Worm (Caenorhabditis elegans): Measurements from ENCODE around the gene prp-18.
"Not testable (repeated sequence)": the region's sequence is repeated elsewhere in the genome, so short reads cannot be mapped to it uniquely, and the experiment has no call there.

The prp-18 gene

ce11 chrIV:9842071-9842470 lies 42.1 kb downstream of the prp-18 start, which contains the start of gene K07F5.17:
K07F5.17 (plus strand) TSS chrIV:9842371.
- TF ChIP-seq gmeb-1 (tag; optimal IDR thresholded peaks at IDR 0.05) (no peak), nhr-11 (tag; optimal IDR thresholded peaks at IDR 0.05) (no peak), unc-39 (tag; optimal IDR thresholded peaks at IDR 0.05) (no peak), unc-55 (GFP tag; optimal IDR thresholded peaks at IDR 0.05) (no peak), egl-27 (tag; optimal IDR thresholded peaks at IDR 0.05) (no peak), F13H6.1 (tag; optimal IDR thresholded peaks at IDR 0.05) (no peak), sma-9 (GFP tag; optimal IDR thresholded peaks at IDR 0.05) (no peak), sma-9 (tag; optimal IDR thresholded peaks at IDR 0.05) (no peak), fos-1 (tag; optimal IDR thresholded peaks at IDR 0.05) (no peak), nhr-23 (tag; optimal IDR thresholded peaks at IDR 0.05) (no peak), nhr-129 (tag; optimal IDR thresholded peaks at IDR 0.05) (no peak), unc-62 (GFP tag; optimal IDR thresholded peaks at IDR 0.05) (no peak), snpc-4 (tag; optimal IDR thresholded peaks at IDR 0.05) (no peak), skn-1 (tag; optimal IDR thresholded peaks at IDR 0.05) (no peak), peb-1 (tag; optimal IDR thresholded peaks at IDR 0.05) (no peak), blmp-1 (tag; optimal IDR thresholded peaks at IDR 0.05; ENCODE audit: insufficient read depth) (no peak)

DNA sequence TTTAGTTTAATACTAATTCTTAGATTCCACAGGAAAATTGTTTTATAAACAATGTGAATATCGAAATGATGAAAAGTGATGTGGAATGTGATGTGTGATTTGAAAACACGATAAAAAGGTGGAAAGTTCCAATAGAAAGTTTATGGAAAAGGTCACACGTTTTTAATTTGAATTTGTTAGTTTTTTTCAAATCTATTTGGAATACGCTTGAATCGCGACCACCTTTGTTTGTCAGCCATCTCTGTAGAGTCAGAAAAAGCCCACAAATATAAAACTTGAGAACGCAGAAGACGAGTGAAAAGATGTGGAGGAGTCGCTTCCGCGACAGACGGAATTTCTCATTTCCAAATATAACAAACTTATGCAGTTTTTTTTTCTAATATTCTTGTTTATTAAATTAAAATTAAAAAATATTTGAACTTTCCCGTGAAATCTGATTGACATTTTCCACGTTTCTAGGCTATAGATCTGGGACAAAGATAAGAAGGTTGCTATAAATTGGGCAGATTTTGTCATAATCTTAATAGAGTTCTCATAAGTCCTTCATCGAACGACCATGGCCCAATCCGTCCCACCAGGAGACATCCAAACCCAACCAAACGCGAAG lies 43.1 kb downstream of the prp-18 start, which contains the start of the genes kin-24 and msp-56:
TSS of gene kin-24 (minus strand) at position 101 of the 607 bp plus-strand sequence.
TSS of gene msp-56 (plus strand) at position 557 of the 607 bp plus-strand sequence.
- TF ChIP-seq unc-39 (tag; optimal IDR thresholded peaks at IDR 0.05) (no peak), sma-3 (GFP tag; optimal IDR thresholded peaks at IDR 0.05) (no peak), snpc-4 (tag; optimal IDR thresholded peaks at IDR 0.05) (no peak), zag-1 (tag; optimal IDR thresholded peaks at IDR 0.05) (no peak), sem-4 (tag; optimal IDR thresholded peaks at IDR 0.05) (no peak), nhr-11 (tag; optimal IDR thresholded peaks at IDR 0.05) (no peak)

DNA sequence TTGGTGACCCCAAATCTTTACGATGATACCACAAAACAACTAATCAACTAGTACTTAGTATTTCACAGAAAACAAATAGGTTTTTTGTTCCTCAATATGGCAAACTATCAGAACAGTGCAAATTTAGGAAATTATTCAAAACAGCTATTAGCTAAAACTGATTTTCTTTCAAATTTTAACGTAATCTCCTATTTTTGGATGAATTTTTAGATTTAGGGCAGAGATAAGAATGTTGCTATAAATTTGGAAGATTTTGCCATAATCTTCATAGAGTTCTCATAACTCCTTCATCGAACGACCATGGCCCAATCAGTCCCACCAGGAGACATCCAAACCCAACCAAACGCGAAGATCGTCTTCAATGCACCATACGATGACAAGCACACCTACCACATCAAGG lies 46.8 kb downstream of the prp-18 start, which contains the start of gene msp-10:
TSS of gene msp-10 (plus strand) at position 301 of the 400 bp plus-strand sequence.
- TF ChIP-seq lin-39, nhr-129, nhr-23 (tag; optimal IDR thresholded peaks at IDR 0.05): not testable (repeated sequence)

DNA sequence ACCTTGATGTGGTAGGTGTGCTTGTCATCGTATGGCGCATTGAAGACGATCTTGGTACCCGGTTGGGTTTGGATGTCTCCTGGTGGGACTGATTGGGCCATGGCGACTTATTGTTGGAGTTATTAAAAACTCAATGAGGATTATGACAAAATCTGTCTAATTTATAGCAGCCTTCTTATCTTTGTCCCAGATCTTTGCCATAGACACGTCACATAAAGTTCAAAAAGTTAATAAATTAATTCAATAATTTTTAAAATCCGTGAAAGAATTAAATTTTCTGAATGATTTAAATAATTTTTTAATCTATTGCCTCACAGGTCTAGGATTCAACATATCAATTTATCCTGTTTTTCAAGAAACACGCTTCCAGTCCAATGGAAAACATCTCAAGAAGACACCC lies 47.9 kb downstream of the prp-18 start, which contains the start of gene msp-81:
TSS of gene msp-81 (minus strand) at position 101 of the 400 bp plus-strand sequence.
- TF ChIP-seq nhr-129 (tag; optimal IDR thresholded peaks at IDR 0.05) (no peak), peb-1 (tag; optimal IDR thresholded peaks at IDR 0.05) (no peak), nhr-23 (tag; optimal IDR thresholded peaks at IDR 0.05) (no peak), F13H6.1 (tag; optimal IDR thresholded peaks at IDR 0.05) (no peak), egl-27 (tag; optimal IDR thresholded peaks at IDR 0.05) (no peak), lin-13 (GFP tag; optimal IDR thresholded peaks at IDR 0.05) (no peak), elt-1 (tag; optimal IDR thresholded peaks at IDR 0.05) (no peak), elt-3 (tag; optimal IDR thresholded peaks at IDR 0.05) (no peak), mdl-1 (tag; optimal IDR thresholded peaks at IDR 0.05) (no peak), Y55F3AM.14 (GFP tag; optimal IDR thresholded peaks at IDR 0.05) (no peak), unc-55 (GFP tag; optimal IDR thresholded peaks at IDR 0.05) (no peak), lin-39 (tag; optimal IDR thresholded peaks at IDR 0.05) (no peak)

DNA sequence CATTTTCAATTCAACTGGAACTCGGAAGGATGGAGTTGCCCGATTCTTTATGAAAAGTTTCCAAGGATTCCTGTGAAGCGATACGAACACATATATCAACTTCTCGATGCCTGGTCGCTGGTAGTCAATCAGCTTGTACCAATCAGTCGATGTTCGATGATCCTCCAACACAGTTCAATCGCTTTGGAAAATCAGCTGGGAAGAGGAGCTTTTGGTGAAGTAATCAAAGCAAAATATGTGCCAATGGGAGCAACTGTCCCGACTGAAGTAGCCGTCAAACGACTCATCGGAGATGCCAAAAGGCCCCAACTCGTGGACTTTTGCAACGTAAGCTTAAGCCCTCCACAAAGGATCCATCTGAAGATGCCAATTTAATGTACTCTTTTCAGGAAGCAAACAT lies 50.8 kb downstream of the prp-18 start:
- TF ChIP-seq nhr-12 (tag; optimal IDR thresholded peaks at IDR 0.05) (no peak), zag-1 (tag; optimal IDR thresholded peaks at IDR 0.05) (no peak), snpc-4 (tag; optimal IDR thresholded peaks at IDR 0.05) (no peak), crh-2 (tag; optimal IDR thresholded peaks at IDR 0.05) (no peak), alr-1 (tag; optimal IDR thresholded peaks at IDR 0.05) (no peak), ama-1 (optimal IDR thresholded peaks at IDR 0.05) (no peak), ztf-4 (tag; optimal IDR thresholded peaks at IDR 0.05) (no peak), gmeb-1 (tag; optimal IDR thresholded peaks at IDR 0.05) (no peak), Y55F3AM.14 (GFP tag; optimal IDR thresholded peaks at IDR 0.05) (no peak), unc-62 (GFP tag; optimal IDR thresholded peaks at IDR 0.05) (no peak), nhr-77 (tag; optimal IDR thresholded peaks at IDR 0.05) (no peak), ceh-16 (tag; optimal IDR thresholded peaks at IDR 0.05) (no peak), F13H6.1 (tag; optimal IDR thresholded peaks at IDR 0.05) (no peak)
